Fruit fly (Drosophila melanogaster) whole organism, adult: ENCODE data around the gene Takl2.

Experiments used
- CG7101 ChIP-seq: fragments of 200-800 bp; sonication (Bioruptor generic); optimal IDR thresholded peaks from 2 replicates; lab custom pipeline; 2018; ENCODE audit warnings: missing biosample characterization, mild to moderate bottlenecking, missing genetic modification characterization, moderate library complexity
- Clk ChIP-seq: fragments of 200-800 bp; sonication (Bioruptor generic); optimal IDR thresholded peaks from 2 replicates; lab custom pipeline; 2017; ENCODE audit warnings: missing biosample characterization, missing genetic modification characterization
- Crg-1 ChIP-seq: fragments of 200-800 bp; sonication (Bioruptor generic); optimal IDR thresholded peaks from 2 replicates; lab custom pipeline; 2016; ENCODE audit warnings: missing biosample characterization, missing genetic modification characterization
- cnc ChIP-seq, 2 experiments: fragments of >200 bp; optimal IDR thresholded peaks; 2 replicates each; lab custom pipeline; 2017
- kay ChIP-seq: fragments of 200-800 bp; sonication (Bioruptor generic); peaks from one replicate; lab custom pipeline; 2016; ENCODE audit warnings: missing biosample characterization, missing genetic modification characterization, borderline replicate concordance

DNA sequence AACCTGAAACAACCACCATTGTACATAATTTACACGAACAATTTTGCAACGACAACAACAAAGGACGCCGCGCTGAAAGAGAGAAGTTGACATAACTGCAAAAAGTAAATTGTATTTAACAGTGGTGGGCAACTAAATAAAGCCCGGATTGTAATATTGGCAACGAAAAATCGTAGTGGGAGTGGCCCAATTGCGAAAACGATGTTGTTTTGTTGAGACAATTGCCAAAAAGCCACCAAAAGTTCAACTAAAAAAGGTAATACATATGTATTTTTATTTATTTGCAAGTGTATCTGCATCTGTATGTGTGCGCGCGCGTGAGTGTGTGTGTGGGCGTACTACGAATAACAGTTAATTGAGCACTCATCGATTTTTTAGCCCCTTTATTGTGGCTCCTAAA lies 17.5 kb upstream of the Takl2 start:
- TF ChIP-seq kay (no peak), Crg-1 (GFP tag; lab: Kevin White, UChicago) (no peak), CG7101 (tag; lab: Kevin White, UChicago) (no peak), Clk (GFP tag; lab: Kevin White, UChicago) (no peak), cnc (optimal IDR thresholded peaks at IDR 0.05; lab: Kevin White, UChicago) (no peak)
